Worm (Caenorhabditis elegans): Measurements from ENCODE around the gene cpg-20.

DNA sequence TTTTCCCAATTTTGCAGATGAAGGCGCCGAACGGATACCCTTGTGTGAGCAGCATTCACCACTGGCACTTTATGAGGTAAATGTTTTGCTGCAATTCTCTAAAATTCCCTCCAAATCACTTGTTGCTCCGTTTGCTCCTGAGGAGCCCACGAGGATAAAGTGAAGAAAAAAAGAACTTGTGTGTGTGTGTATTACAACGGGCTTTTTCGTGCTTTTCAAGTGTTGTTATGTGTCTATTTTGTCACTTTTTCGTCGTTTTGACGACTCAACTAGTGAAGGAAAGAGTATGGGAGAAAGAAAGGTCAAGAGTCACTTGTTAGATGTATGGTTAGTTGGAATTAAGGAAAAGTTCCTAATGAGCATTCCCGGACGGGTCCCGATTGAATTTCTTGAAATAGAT lies 13.9 kb downstream of the cpg-20 start:
- TF ChIP-seq him-1 (tag; optimal IDR thresholded peaks at IDR 0.05), result no peak
- no peak for TF ChIP-seq W03F9.2 (tag; optimal IDR thresholded peaks at IDR 0.05)
- no peak for TF ChIP-seq dao-5 (tag; optimal IDR thresholded peaks at IDR 0.05)
